Worm (Caenorhabditis elegans) whole organism, midembryonic: Measurements from ENCODE around the gene srd-68.

Experiments used
- klf-2 ChIP-seq: fragments of 200-800 bp; sonication (Bioruptor generic); conservative IDR thresholded peaks from 2 replicates; pipeline ENCODE4 v1.3.6; 2022; ENCODE audit warnings: missing genetic modification reagents, missing genetic modification characterization, missing compliant biosample characterization
- ztf-23 ChIP-seq: fragments of 200-800 bp; sonication (Bioruptor generic); IDR thresholded peaks from 2 replicates; pipeline ENCODE4 v1.3.6; 2022; ENCODE audit warnings: missing genetic modification reagents, missing genetic modification characterization, missing compliant biosample characterization
- ztf-29 ChIP-seq: fragments of 200-800 bp; sonication (Bioruptor generic); IDR thresholded peaks from 2 replicates; pipeline ENCODE4 v1.3.6; 2022; ENCODE audit warnings: missing genetic modification reagents, missing genetic modification characterization, missing compliant biosample characterization

- TF ChIP-seq ztf-29 (GFP tag; lab: Robert Waterston, UW) (no peak), ztf-23 (GFP tag; lab: Robert Waterston, UW) (no peak), klf-2 (GFP tag; lab: Robert Waterston, UW) (no peak)
Measured at ce11 chrV:16909871-16910270, 7.2 kb upstream of the srd-68 start, which contains the start of gene F09C6.16.
